Worm (Caenorhabditis elegans) whole organism, late embryonic: ENCODE measurements around the gene rpb-12.

Source experiments
- C38D4.7 ChIP-seq: fragments of 200-800 bp; sonication (Bioruptor generic); optimal IDR thresholded peaks from 2 replicates; lab custom pipeline; 2018; ENCODE audit warnings: mild to moderate bottlenecking, missing genetic modification characterization, moderate library complexity, missing compliant biosample characterization
- F13H6.1 ChIP-seq: sonication (generic microtip); optimal IDR thresholded peaks from 2 replicates; lab custom pipeline; 2016; ENCODE audit warnings: missing genetic modification characterization, missing compliant biosample characterization
- K09A11.1 ChIP-seq: sonication (generic microtip); optimal IDR thresholded peaks from 2 replicates; lab custom pipeline; 2017; ENCODE audit warnings: antibody characterized with exemption, mild to moderate bottlenecking, missing genetic modification characterization, missing compliant biosample characterization; ENCODE audit not compliant: insufficient read depth
- ahr-1 ChIP-seq: sonication (generic microtip); optimal IDR thresholded peaks from 2 replicates; lab custom pipeline; 2016; ENCODE audit warnings: missing genetic modification characterization, missing compliant biosample characterization
- ama-1 ChIP-seq: fragments of 150-350 bp; optimal IDR thresholded peaks from 2 replicates; lab custom pipeline; 2014
- ceh-14 ChIP-seq: sonication (generic microtip); optimal IDR thresholded peaks from 2 replicates; lab custom pipeline; 2016; ENCODE audit warnings: missing genotype, missing genetic modification characterization, missing compliant biosample characterization
- ceh-18 ChIP-seq: sonication (generic microtip); optimal IDR thresholded peaks from 2 replicates; lab custom pipeline; 2016; ENCODE audit warnings: missing genetic modification characterization, missing compliant biosample characterization
- ceh-2 ChIP-seq: sonication (generic microtip); optimal IDR thresholded peaks from 2 replicates; lab custom pipeline; 2016; ENCODE audit warnings: missing genotype, missing genetic modification characterization, missing compliant biosample characterization
- ceh-22 ChIP-seq: sonication (generic microtip); optimal IDR thresholded peaks from 2 replicates; lab custom pipeline; 2017; ENCODE audit warnings: missing biosample characterization, missing genetic modification characterization
- ceh-24 ChIP-seq: sonication (generic microtip); optimal IDR thresholded peaks from 2 replicates; lab custom pipeline; 2016; ENCODE audit warnings: mild to moderate bottlenecking, missing genetic modification characterization, missing compliant biosample characterization
- ceh-30 ChIP-seq: fragments of 150-350 bp; optimal IDR thresholded peaks from 2 replicates; lab custom pipeline; 2014; ENCODE audit warnings: missing biosample characterization, missing genetic modification characterization
- ceh-31 ChIP-seq: sonication (generic microtip); optimal IDR thresholded peaks from 2 replicates; lab custom pipeline; 2016; ENCODE audit warnings: missing genetic modification characterization, missing compliant biosample characterization
- ceh-34 ChIP-seq: sonication (generic microtip); optimal IDR thresholded peaks from 2 replicates; lab custom pipeline; 2016; ENCODE audit warnings: mild to moderate bottlenecking, missing genetic modification characterization, missing compliant biosample characterization
- ceh-6 ChIP-seq: fragments of 200-800 bp; sonication (Bioruptor generic); optimal IDR thresholded peaks from 2 replicates; lab custom pipeline; 2018; ENCODE audit warnings: mild to moderate bottlenecking, missing genetic modification characterization, missing compliant biosample characterization
- che-1 ChIP-seq: sonication (generic microtip); optimal IDR thresholded peaks from 2 replicates; lab custom pipeline; 2016; ENCODE audit warnings: mild to moderate bottlenecking, missing genetic modification characterization, missing compliant biosample characterization
- dmd-4 ChIP-seq: sonication (generic microtip); optimal IDR thresholded peaks from 2 replicates; lab custom pipeline; 2016; ENCODE audit warnings: borderline replicate concordance, missing genetic modification characterization, missing compliant biosample characterization
- elt-2 ChIP-seq: sonication (generic microtip); optimal IDR thresholded peaks from 2 replicates; lab custom pipeline; 2016; ENCODE audit warnings: missing genetic modification reagents, missing genetic modification characterization, missing compliant biosample characterization
- fax-1 ChIP-seq: sonication (generic microtip); optimal IDR thresholded peaks from 2 replicates; lab custom pipeline; 2016; ENCODE audit warnings: missing genotype, missing genetic modification characterization, missing compliant biosample characterization
- fkh-10 ChIP-seq: fragments of 150-350 bp; optimal IDR thresholded peaks from 2 replicates; lab custom pipeline; 2014; ENCODE audit warnings: missing biosample characterization, missing genetic modification reagents, missing genetic modification characterization
- hlh-15 ChIP-seq: sonication (generic microtip); optimal IDR thresholded peaks from 2 replicates; lab custom pipeline; 2016; ENCODE audit warnings: missing genetic modification characterization, missing compliant biosample characterization
- hlh-30 ChIP-seq: sonication (generic microtip); optimal IDR thresholded peaks from 2 replicates; lab custom pipeline; 2017; ENCODE audit warnings: antibody characterized with exemption, missing genetic modification characterization, missing compliant biosample characterization; ENCODE audit not compliant: insufficient read depth
- hlh-8 ChIP-seq: sonication (generic microtip); optimal IDR thresholded peaks from 2 replicates; lab custom pipeline; 2016; ENCODE audit warnings: missing genotype, missing genetic modification characterization, missing compliant biosample characterization
- lim-6 ChIP-seq: sonication (generic microtip); optimal IDR thresholded peaks from 2 replicates; lab custom pipeline; 2016; ENCODE audit warnings: missing genetic modification characterization, missing compliant biosample characterization
- lin-11 ChIP-seq: fragments of 200-800 bp; sonication (Bioruptor generic); optimal IDR thresholded peaks from 2 replicates; lab custom pipeline; 2018; ENCODE audit warnings: mild to moderate bottlenecking, missing genetic modification characterization, missing compliant biosample characterization
- mec-3 ChIP-seq: sonication (generic microtip); optimal IDR thresholded peaks from 2 replicates; lab custom pipeline; 2016; ENCODE audit warnings: borderline replicate concordance, missing genetic modification characterization, missing compliant biosample characterization
- nfya-1 ChIP-seq: sonication (generic microtip); optimal IDR thresholded peaks from 2 replicates; lab custom pipeline; 2017; ENCODE audit warnings: missing genetic modification characterization, mild to moderate bottlenecking, missing compliant biosample characterization, antibody characterized with exemption, moderate library complexity
- nhr-232 ChIP-seq: sonication (generic microtip); optimal IDR thresholded peaks from 2 replicates; lab custom pipeline; 2016; ENCODE audit warnings: missing genetic modification characterization, missing compliant biosample characterization
- npax-4 ChIP-seq: sonication (generic microtip); optimal IDR thresholded peaks from 2 replicates; lab custom pipeline; 2016; ENCODE audit warnings: missing genetic modification characterization, missing compliant biosample characterization
- odd-2 ChIP-seq: sonication (generic microtip); optimal IDR thresholded peaks from 2 replicates; lab custom pipeline; 2017; ENCODE audit warnings: antibody characterized with exemption, mild to moderate bottlenecking, missing genetic modification characterization, missing compliant biosample characterization
- pag-3 ChIP-seq: sonication (generic microtip); optimal IDR thresholded peaks from 2 replicates; lab custom pipeline; 2016; ENCODE audit warnings: missing compliant biosample characterization, missing genetic modification characterization, borderline replicate concordance
- pat-9 ChIP-seq: fragments of 200-800 bp; sonication (Bioruptor generic); optimal IDR thresholded peaks from 2 replicates; lab custom pipeline; 2018; ENCODE audit warnings: mild to moderate bottlenecking, missing genetic modification characterization, moderate library complexity, missing compliant biosample characterization
- pax-1 ChIP-seq: fragments of 150-350 bp; optimal IDR thresholded peaks from 2 replicates; lab custom pipeline; 2014; ENCODE audit warnings: missing biosample characterization, missing genetic modification characterization
- pha-4 ChIP-seq: fragments of 150-350 bp; optimal IDR thresholded peaks from 2 replicates; lab custom pipeline; 2018; ENCODE audit warnings: missing biosample characterization, missing genetic modification reagents, missing genetic modification characterization
- rnt-1 ChIP-seq: sonication (generic microtip); optimal IDR thresholded peaks from 2 replicates; lab custom pipeline; 2016; ENCODE audit warnings: missing genetic modification characterization, missing compliant biosample characterization
- sdc-2 ChIP-seq: sonication (generic microtip); optimal IDR thresholded peaks from 2 replicates; lab custom pipeline; 2016; ENCODE audit warnings: missing genotype, missing genetic modification characterization, missing compliant biosample characterization
- sox-2 ChIP-seq: fragments of 200-800 bp; sonication (Bioruptor generic); IDR thresholded peaks from 2 replicates; pipeline ENCODE4 v1.3.6; 2022; ENCODE audit warnings: missing genetic modification reagents, missing genetic modification characterization, missing compliant biosample characterization
- sox-4 ChIP-seq: sonication (generic microtip); optimal IDR thresholded peaks from 2 replicates; lab custom pipeline; 2017; ENCODE audit warnings: mild to moderate bottlenecking, missing genetic modification characterization, inconsistent platforms, missing compliant biosample characterization
- syd-9 ChIP-seq: sonication (generic microtip); optimal IDR thresholded peaks from 2 replicates; lab custom pipeline; 2016; ENCODE audit warnings: mild to moderate bottlenecking, missing genetic modification characterization, moderate library complexity, missing compliant biosample characterization
- tbx-2 ChIP-seq: sonication (generic microtip); optimal IDR thresholded peaks from 2 replicates; lab custom pipeline; 2016; ENCODE audit warnings: missing genetic modification characterization, missing compliant biosample characterization
- tbx-7 ChIP-seq: sonication (generic microtip); optimal IDR thresholded peaks from 2 replicates; lab custom pipeline; 2016; ENCODE audit warnings: missing genotype, missing genetic modification characterization, missing compliant biosample characterization
- ttx-3 ChIP-seq: sonication (generic microtip); optimal IDR thresholded peaks from 2 replicates; lab custom pipeline; 2016; ENCODE audit warnings: missing genetic modification reagents, missing genetic modification characterization, missing compliant biosample characterization
- unc-3 ChIP-seq, 2 experiments: fragments of 200-800 bp in 1 of 2; sonication (Bioruptor generic) in 1 of 2; sonication (generic microtip) in 1 of 2; conservative IDR thresholded peaks in 1 of 2; optimal IDR thresholded peaks in 1 of 2; 2 replicates each; pipeline versions ENCODE4 v1.3.6 to Lab custom; 2016 to 2022; ENCODE audit warnings: missing compliant biosample characterization in 2 of 2, missing genetic modification characterization in 2 of 2, missing genetic modification reagents in 1 of 2
- unc-86 ChIP-seq: sonication (generic microtip); optimal IDR thresholded peaks from 2 replicates; lab custom pipeline; 2016; ENCODE audit warnings: missing genetic modification characterization, missing compliant biosample characterization
- zip-5 ChIP-seq: sonication (generic microtip); optimal IDR thresholded peaks from 2 replicates; lab custom pipeline; 2016; ENCODE audit warnings: missing genetic modification characterization, missing compliant biosample characterization

rpb-12 gene

ce11 chrIV:9191183-9191582, 44.5 kb upstream of the rpb-12 start (continued):
- TF ChIP-seq unc-86 (tag; lab: Kevin White, UChicago) (peak; percentile 89), ceh-2 (tag; lab: Kevin White, UChicago) (peak; percentile 84), nhr-232 (tag; lab: Kevin White, UChicago) (peak; percentile 90), pax-1 (tag; lab: Kevin White, UChicago) (no peak), che-1 (tag; lab: Kevin White, UChicago) (peak; percentile 94), pag-3 (tag; lab: Kevin White, UChicago) (peak; percentile 56), tbx-2 (tag; lab: Kevin White, UChicago) (peak; percentile 91), lim-6 (tag; lab: Kevin White, UChicago) (peak; percentile 13), syd-9 (tag; lab: Kevin White, UChicago) (peak; percentile 96), F13H6.1 (tag; lab: Kevin White, UChicago) (peak; percentile 85), ceh-18 (tag; lab: Kevin White, UChicago) (peak; percentile 80), ceh-6 (peak; percentile 96), unc-3 (GFP tag; conservative IDR thresholded peaks at IDR 0.05; lab: Robert Waterston, UW) (peak; percentile 77), unc-3 (tag; optimal IDR thresholded peaks at IDR 0.05; lab: Kevin White, UChicago) (peak; percentile 89), ceh-22 (tag; lab: Kevin White, UChicago) (no peak), hlh-8 (tag; lab: Kevin White, UChicago) (peak; percentile 83), zip-5 (tag; lab: Kevin White, UChicago) (peak; percentile 77), ceh-30 (tag; lab: Kevin White, UChicago) (peak; percentile 75), ttx-3 (tag; lab: Kevin White, UChicago) (peak; percentile 94), rnt-1 (peak; percentile 96), ahr-1 (tag; lab: Kevin White, UChicago) (peak; percentile 72), pat-9 (tag; lab: Kevin White, UChicago) (peak; percentile 92), npax-4 (peak; percentile 83), ama-1 (lab: Kevin White, UChicago) (no peak), lin-11 (tag; lab: Kevin White, UChicago) (peak; percentile 88), pha-4 (no peak), ceh-34 (tag; lab: Kevin White, UChicago) (peak; percentile 94), fax-1 (tag; lab: Kevin White, UChicago) (peak; percentile 85), ceh-14 (tag; lab: Kevin White, UChicago) (peak; percentile 78), elt-2 (tag; lab: Kevin White, UChicago) (peak; percentile 96), sox-2 (GFP tag; lab: Robert Waterston, UW) (peak; percentile 72), nfya-1 (tag; lab: Kevin White, UChicago) (peak; percentile 61), mec-3 (tag; lab: Kevin White, UChicago) (peak; percentile 61)

ce11 chrIV:9184547-9184946, 37.9 kb upstream of the rpb-12 start, which contains the start of gene C07C7.1:
Gene C07C7.1 (plus strand): TSS chrIV:9184847.
- TF ChIP-seq elt-2 (tag; lab: Kevin White, UChicago) = no peak

ce11 chrIV:9169764-9170163, 23.1 kb upstream of the rpb-12 start:
- TF ChIP-seq nhr-232 (tag; lab: Kevin White, UChicago) (no peak), sox-4 (tag; lab: Kevin White, UChicago) (no peak), tbx-7 (tag; lab: Kevin White, UChicago) (no peak), C38D4.7 (GFP tag; lab: Kevin White, UChicago) (no peak), fkh-10 (GFP tag; lab: Kevin White, UChicago) (no peak), sdc-2 (tag; lab: Kevin White, UChicago) (no peak), lim-6 (tag; lab: Kevin White, UChicago) (no peak), dmd-4 (tag; lab: Kevin White, UChicago) (no peak), K09A11.1 (tag; lab: Kevin White, UChicago) (no peak), ceh-2 (tag; lab: Kevin White, UChicago) (no peak), F13H6.1 (tag; lab: Kevin White, UChicago) (no peak), odd-2 (tag; lab: Kevin White, UChicago) (no peak), npax-4 (no peak), syd-9 (tag; lab: Kevin White, UChicago) (no peak), hlh-15 (tag; lab: Kevin White, UChicago) (no peak), hlh-30 (tag; lab: Kevin White, UChicago) (no peak), ceh-31 (no peak), ceh-24 (tag; lab: Kevin White, UChicago) (no peak), che-1 (tag; lab: Kevin White, UChicago) (no peak)
